Worm (Caenorhabditis elegans): ENCODE measurements around the gene W02H5.8.
"Not testable (repeated sequence)": the region's sequence is repeated elsewhere in the genome, so short reads cannot be mapped to it uniquely, and the experiment has no call there.

W02H5.8 gene

ce11 chrV:2614986-2615687 lies 37.3 kb downstream of the W02H5.8 start, which contains the start of gene F53E10.1:
Gene F53E10.1, plus strand, starts transcription at chrV:2615310.
- TF ChIP-seq dao-5 (tag; optimal IDR thresholded peaks at IDR 0.05) (no peak), W03F9.2 (tag; optimal IDR thresholded peaks at IDR 0.05) (peak; percentile 20)

- TF ChIP-seq W03F9.2 (tag; optimal IDR thresholded peaks at IDR 0.05) (no peak), him-1 (tag; optimal IDR thresholded peaks at IDR 0.05) (no peak), dao-5 (tag; optimal IDR thresholded peaks at IDR 0.05) (no peak)
Measured at ce11 chrV:2608352-2608751, 44.1 kb downstream of the W02H5.8 start, which contains the start of gene acr-17. Gene acr-17, plus strand, starts transcription at chrV:2608652.

- TF ChIP-seq dao-5 (tag; optimal IDR thresholded peaks at IDR 0.05) (no peak), him-1 (tag; optimal IDR thresholded peaks at IDR 0.05) (no peak), W03F9.2 (tag; optimal IDR thresholded peaks at IDR 0.05) (no peak)
Measured at ce11 chrV:2603056-2603455, 49.4 kb downstream of the W02H5.8 start, which contains the start of gene F53E10.6. Gene F53E10.6, minus strand, starts transcription at chrV:2603063.

ce11 chrV:2601817-2602216 lies 50.6 kb downstream of the W02H5.8 start:
- TF ChIP-seq dao-5 (tag; optimal IDR thresholded peaks at IDR 0.05) (no peak), him-1 (tag; optimal IDR thresholded peaks at IDR 0.05) (no peak)

ce11 chrV:2600543-2600942 lies 51.9 kb downstream of the W02H5.8 start:
- TF ChIP-seq him-1 (tag; optimal IDR thresholded peaks at IDR 0.05) (peak; percentile 39), dao-5 (tag; optimal IDR thresholded peaks at IDR 0.05) (no peak), W03F9.2 (tag; optimal IDR thresholded peaks at IDR 0.05) (peak; percentile 64)

- TF ChIP-seq him-1, dao-5, W03F9.2 (tag; optimal IDR thresholded peaks at IDR 0.05): not testable (repeated sequence)
Measured at ce11 chrV:2598830-2599229, 53.6 kb downstream of the W02H5.8 start, which contains the start of gene F53E10.5. Gene F53E10.5, minus strand, starts transcription at chrV:2598930.

Measured in whole organism, L4/young adult.